Fruit fly (Drosophila melanogaster): ENCODE results near the gene S6k.

S6k gene

DNA sequence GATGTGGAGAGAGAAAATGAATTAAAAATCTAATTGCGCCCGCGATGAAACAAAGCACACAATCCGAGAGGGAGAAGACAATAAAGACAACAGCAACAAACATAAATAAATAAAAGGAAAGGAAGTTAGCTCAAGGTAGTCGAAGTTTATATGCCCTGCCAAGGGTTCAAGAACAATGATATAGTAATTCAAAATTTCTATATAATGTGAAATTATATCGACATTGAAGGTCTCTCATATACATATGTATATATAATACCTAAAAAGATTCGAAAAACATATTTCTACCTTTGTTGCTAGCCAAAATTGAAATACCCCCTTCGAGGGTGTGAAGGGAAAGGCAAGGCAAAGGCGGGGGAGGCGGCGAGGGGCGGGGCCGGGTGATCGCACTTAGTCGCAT, 30.1 kb upstream of the S6k start (continued):
- TF ChIP-seq stc (GFP tag; IDR thresholded peaks at IDR 0.05) (no peak), D19A (tag; optimal IDR thresholded peaks at IDR 0.05) (peak; percentile 93), sr (GFP tag; IDR thresholded peaks at IDR 0.05) (no peak), CG14710 (tag; optimal IDR thresholded peaks at IDR 0.05) (peak; percentile 17), Xrp1 (GFP tag; IDR thresholded peaks at IDR 0.05) (peak; percentile 37; the same call in 1 of the 2 replicates), CG15269 (tag; optimal IDR thresholded peaks at IDR 0.05) (no peak), run (tag; optimal IDR thresholded peaks at IDR 0.05) (no peak), Bteb2 (GFP tag; optimal IDR thresholded peaks at IDR 0.05) (no peak), sens (GFP tag) (peak; percentile 38)

- TF ChIP-seq Blimp-1 (GFP tag; optimal IDR thresholded peaks at IDR 0.05) (no peak), br (optimal IDR thresholded peaks at IDR 0.05) (no peak), gsb-n (tag; optimal IDR thresholded peaks at IDR 0.05) (no peak), fd64A (GFP tag; optimal IDR thresholded peaks at IDR 0.05) (no peak), B-H1 (GFP tag; IDR thresholded peaks at IDR 0.05) (no peak), fru (optimal IDR thresholded peaks at IDR 0.05) (no peak), CG7745 (tag; optimal IDR thresholded peaks at IDR 0.05) (no peak), CG30431 (GFP tag; optimal IDR thresholded peaks at IDR 0.05) (no peak), Hr78 (GFP tag; optimal IDR thresholded peaks at IDR 0.05) (no peak), BEAF-32 (GFP tag; optimal IDR thresholded peaks at IDR 0.05) (no peak), Fer2 (tag; optimal IDR thresholded peaks at IDR 0.05) (no peak), tap (tag; optimal IDR thresholded peaks at IDR 0.05) (no peak), Sox102F (GFP tag; optimal IDR thresholded peaks at IDR 0.05) (no peak), CG12299 (tag; optimal IDR thresholded peaks at IDR 0.05) (no peak), CG10321 (GFP tag; IDR thresholded peaks at IDR 0.05) (no peak), chm (GFP tag; IDR thresholded peaks at IDR 0.05) (peak; percentile 40; the same call in 1 of the 2 replicates), hb (GFP tag; IDR thresholded peaks at IDR 0.05; ENCODE audit: partially characterized antibody) (no peak), lov (optimal IDR thresholded peaks at IDR 0.05) (no peak), lov (GFP tag; IDR thresholded peaks at IDR 0.05) (no peak), CG1602 (GFP tag; optimal IDR thresholded peaks at IDR 0.05) (no peak), pum (GFP tag; optimal IDR thresholded peaks at IDR 0.05) (no peak), fu2 (GFP tag; optimal IDR thresholded peaks at IDR 0.05) (no peak), CG3407 (GFP tag; optimal IDR thresholded peaks at IDR 0.05) (no peak), CG17328 (GFP tag; IDR thresholded peaks at IDR 0.05) (no peak), slbo (GFP tag; IDR thresholded peaks at IDR 0.05) (0 out of 2 replicates have a peak, but pooled peaks have one; percentile 26), YL-1 (GFP tag; optimal IDR thresholded peaks at IDR 0.05) (no peak), CG4730 (GFP tag; IDR thresholded peaks at IDR 0.05) (no peak), CG15696 (tag; optimal IDR thresholded peaks at IDR 0.05) (no peak), D19B (GFP tag; optimal IDR thresholded peaks at IDR 0.05) (no peak), gfzf (GFP tag; optimal IDR thresholded peaks at IDR 0.05) (no peak), HmgD (GFP tag; optimal IDR thresholded peaks at IDR 0.05) (no peak), pzg (GFP tag; optimal IDR thresholded peaks at IDR 0.05) (no peak), tll (GFP tag; optimal IDR thresholded peaks at IDR 0.05) (no peak), tx (GFP tag; optimal IDR thresholded peaks at IDR 0.05) (no peak), bowl (GFP tag; IDR thresholded peaks at IDR 0.05) (no peak), crp (GFP tag; optimal IDR thresholded peaks at IDR 0.05) (no peak), nom (GFP tag; optimal IDR thresholded peaks at IDR 0.05) (no peak), ATbp (GFP tag; optimal IDR thresholded peaks at IDR 0.05) (no peak), CG32532 (GFP tag; IDR thresholded peaks at IDR 0.05) (peak; percentile 15; the same call in 1 of the 2 replicates), Bteb2 (GFP tag; optimal IDR thresholded peaks at IDR 0.05) (no peak), rib (GFP tag; IDR thresholded peaks at IDR 0.05) (no peak), ac (GFP tag; optimal IDR thresholded peaks at IDR 0.05) (no peak), E2f1 (GFP tag; IDR thresholded peaks at IDR 0.05) (no peak)
Observed at dm6 chr3L:5838880-5839279, 28.1 kb upstream of the S6k start.

All from whole organism, embryonic.